Worm (Caenorhabditis elegans): ENCODE measurements around the gene slc-25A32.

Gene slc-25A32

ce11 chrII:8248745-8249144, 27.4 kb upstream of the slc-25A32 start, which contains the start of the genes F35C11.2 and F35C11.4 (continued):
- TF ChIP-seq ama-1 (optimal IDR thresholded peaks at IDR 0.05) (no peak), nhr-11 (tag; optimal IDR thresholded peaks at IDR 0.05) (no peak), unc-39 (tag; optimal IDR thresholded peaks at IDR 0.05) (no peak), lsy-12 (tag; optimal IDR thresholded peaks at IDR 0.05) (no peak), snpc-4 (tag; optimal IDR thresholded peaks at IDR 0.05) (no peak)

ce11 chrII:8249710-8250109, 26.4 kb upstream of the slc-25A32 start:
- TF ChIP-seq egl-27 (tag; optimal IDR thresholded peaks at IDR 0.05), result no peak
- TF ChIP-seq ceh-28 (tag; optimal IDR thresholded peaks at IDR 0.05), result no peak
- TF ChIP-seq elt-2 (tag; optimal IDR thresholded peaks at IDR 0.05), result peak; percentile 53
- no peak for TF ChIP-seq fos-1 (tag; optimal IDR thresholded peaks at IDR 0.05)

- TF ChIP-seq ztf-4 (tag; optimal IDR thresholded peaks at IDR 0.05) (no peak), elt-2 (tag; optimal IDR thresholded peaks at IDR 0.05) (no peak), ceh-9 (tag; optimal IDR thresholded peaks at IDR 0.05) (no peak), fos-1 (tag; optimal IDR thresholded peaks at IDR 0.05) (no peak), pqm-1 (tag; optimal IDR thresholded peaks at IDR 0.05) (no peak), fkh-2 (tag; optimal IDR thresholded peaks at IDR 0.05) (no peak), pha-4 (tag; optimal IDR thresholded peaks at IDR 0.05) (no peak), egl-27 (tag; optimal IDR thresholded peaks at IDR 0.05) (no peak), ztf-11 (tag; optimal IDR thresholded peaks at IDR 0.05) (no peak), nhr-12 (tag; optimal IDR thresholded peaks at IDR 0.05) (no peak), nfya-1 (tag; optimal IDR thresholded peaks at IDR 0.05; ENCODE audit: insufficient read depth) (no peak), nhr-28 (tag; optimal IDR thresholded peaks at IDR 0.05) (no peak), ceh-16 (tag; optimal IDR thresholded peaks at IDR 0.05) (no peak)
Observed at ce11 chrII:8253160-8253793, 22.8 kb upstream of the slc-25A32 start, which contains the start of gene F35C11.5. TSS of gene F35C11.5 (plus strand) at chrII:8253743.

ce11 chrII:8256013-8256412, 20.1 kb upstream of the slc-25A32 start, which contains the start of gene F35C11.7:
TSS of gene F35C11.7 (plus strand) at chrII:8256313.
- TF ChIP-seq unc-62 (GFP tag; optimal IDR thresholded peaks at IDR 0.05) (no peak), ama-1 (optimal IDR thresholded peaks at IDR 0.05) (no peak), aly-2 (tag; optimal IDR thresholded peaks at IDR 0.05) (no peak), elt-2 (tag; optimal IDR thresholded peaks at IDR 0.05) (no peak), mdl-1 (tag; optimal IDR thresholded peaks at IDR 0.05) (no peak), nhr-77 (tag; optimal IDR thresholded peaks at IDR 0.05) (no peak), zag-1 (tag; optimal IDR thresholded peaks at IDR 0.05) (no peak), eor-1 (tag; optimal IDR thresholded peaks at IDR 0.05) (no peak), fkh-2 (tag; optimal IDR thresholded peaks at IDR 0.05) (no peak), nhr-76 (tag; optimal IDR thresholded peaks at IDR 0.05) (no peak), ztf-4 (tag; optimal IDR thresholded peaks at IDR 0.05) (no peak), hmg-11 (tag; optimal IDR thresholded peaks at IDR 0.05) (no peak), egl-27 (tag; optimal IDR thresholded peaks at IDR 0.05) (no peak), nhr-23 (tag; optimal IDR thresholded peaks at IDR 0.05) (no peak), pqm-1 (tag; optimal IDR thresholded peaks at IDR 0.05) (no peak), ceh-28 (tag; optimal IDR thresholded peaks at IDR 0.05) (no peak), sea-2 (GFP tag; optimal IDR thresholded peaks at IDR 0.05) (no peak), elt-1 (tag; optimal IDR thresholded peaks at IDR 0.05) (no peak)

ce11 chrII:8259038-8259437, 17.1 kb upstream of the slc-25A32 start, which contains the start of gene F35C11.6:
TSS of gene F35C11.6 (minus strand) at chrII:8259138.
- TF ChIP-seq nhr-67 (tag; optimal IDR thresholded peaks at IDR 0.05), result no peak
- no peak for TF ChIP-seq pqm-1 (tag; optimal IDR thresholded peaks at IDR 0.05)
- no peak for TF ChIP-seq nhr-28 (tag; optimal IDR thresholded peaks at IDR 0.05)
- TF ChIP-seq nhr-25 (tag; optimal IDR thresholded peaks at IDR 0.05), result no peak
- TF ChIP-seq R02D3.7 (tag; optimal IDR thresholded peaks at IDR 0.05), result no peak
- no peak for TF ChIP-seq unc-39 (tag; optimal IDR thresholded peaks at IDR 0.05)
- no peak for TF ChIP-seq aly-2 (tag; optimal IDR thresholded peaks at IDR 0.05)
- no peak for TF ChIP-seq fos-1 (tag; optimal IDR thresholded peaks at IDR 0.05)

ce11 chrII:8259674-8260073, 16.4 kb upstream of the slc-25A32 start:
- TF ChIP-seq aly-2 (tag; optimal IDR thresholded peaks at IDR 0.05), result no peak
- TF ChIP-seq nhr-25 (tag; optimal IDR thresholded peaks at IDR 0.05), result peak; percentile 26
- no peak for TF ChIP-seq ceh-28 (tag; optimal IDR thresholded peaks at IDR 0.05)
- TF ChIP-seq ztf-11 (tag; optimal IDR thresholded peaks at IDR 0.05), result no peak
- TF ChIP-seq nhr-23 (tag; optimal IDR thresholded peaks at IDR 0.05), result peak; percentile 33
- TF ChIP-seq pqm-1 (tag; optimal IDR thresholded peaks at IDR 0.05), result no peak
- no peak for TF ChIP-seq R02D3.7 (tag; optimal IDR thresholded peaks at IDR 0.05)
